Worm (Caenorhabditis elegans): ENCODE data around the gene C49C3.9.

- no peak for TF ChIP-seq mep-1 (tag; optimal IDR thresholded peaks at IDR 0.05)
- TF ChIP-seq unc-62 (GFP tag; optimal IDR thresholded peaks at IDR 0.05), result no peak
- TF ChIP-seq nhr-12 (tag; optimal IDR thresholded peaks at IDR 0.05), result no peak
Observed at ce11 chrIV:17294489-17294888, 47.6 kb downstream of the C49C3.9 start, which contains the start of gene T28F3.5.

Measured in whole organism, mixed stage, embryonic.